Fruit fly (Drosophila melanogaster) whole organism, wandering third instar larva: Measurements from ENCODE around the gene CycE.

Experiments
- Abd-B ChIP-seq: fragments of >200 bp; optimal IDR thresholded peaks from 2 replicates; lab custom pipeline; 2017; ENCODE audit warnings: missing biosample characterization, missing genetic modification characterization
- Hr78 ChIP-seq: fragments of >200 bp; optimal IDR thresholded peaks from 2 replicates; lab custom pipeline; 2017; ENCODE audit warnings: missing biosample characterization, missing genetic modification characterization
- Mio ChIP-seq: sonication (Bioruptor generic); optimal IDR thresholded peaks from 2 replicates; lab custom pipeline; 2016; ENCODE audit warnings: missing biosample characterization, missing genetic modification characterization
- br ChIP-seq: fragments of 200-800 bp; sonication (Bioruptor generic); optimal IDR thresholded peaks from 2 replicates; lab custom pipeline; 2016; ENCODE audit warnings: missing biosample characterization, missing genetic modification characterization
- dl ChIP-seq, 2 experiments: fragments of 175-275, 200-275 bp in 1 of 2; fragments of 200-275 bp in 1 of 2; sonication (Bioruptor generic); optimal IDR thresholded peaks; lab custom pipeline; 2018; ENCODE audit warnings: mild to moderate bottlenecking in 2 of 2, missing biosample characterization in 2 of 2, missing genetic modification characterization in 2 of 2, moderate library complexity in 2 of 2; ENCODE audit not compliant: partially characterized antibody in 2 of 2, insufficient read depth in 1 of 2
- dmrt93B ChIP-seq: fragments of 200-800 bp; sonication (Bioruptor generic); optimal IDR thresholded peaks from 2 replicates; lab custom pipeline; 2018; ENCODE audit warnings: missing biosample characterization, mild to moderate bottlenecking, missing genetic modification characterization
- ey ChIP-seq: fragments of 200-800 bp; sonication (Bioruptor generic); optimal IDR thresholded peaks from 2 replicates; lab custom pipeline; 2016; ENCODE audit warnings: missing biosample characterization, missing genetic modification characterization
- fru ChIP-seq: fragments of 200-800 bp; sonication (Bioruptor generic); optimal IDR thresholded peaks from 3 replicates; lab custom pipeline; 2016; ENCODE audit warnings: missing biosample characterization, mild to moderate bottlenecking, missing genetic modification characterization
- h ChIP-seq: fragments of 200-800 bp; sonication (Bioruptor generic); optimal IDR thresholded peaks from 3 replicates; lab custom pipeline; 2016; ENCODE audit warnings: missing biosample characterization, mild to moderate bottlenecking, missing genetic modification characterization
- rgr ChIP-seq: fragments of 200-800 bp; sonication (Bioruptor generic); optimal IDR thresholded peaks from 3 replicates; lab custom pipeline; 2016; ENCODE audit warnings: missing biosample characterization, mild to moderate bottlenecking, missing genetic modification characterization
- woc ChIP-seq: sonication (Bioruptor generic); optimal IDR thresholded peaks from 2 replicates; lab custom pipeline; 2016; ENCODE audit warnings: missing biosample characterization, mild to moderate bottlenecking, missing genetic modification characterization

- no peak for TF ChIP-seq br (GFP tag; lab: Kevin White, UChicago)
- TF ChIP-seq ey (GFP tag; lab: Kevin White, UChicago), result no peak
- no peak for TF ChIP-seq Hr78 (GFP tag; lab: Kevin White, UChicago)
- no peak for TF ChIP-seq Mio
- no peak for TF ChIP-seq woc
- TF ChIP-seq h (GFP tag; lab: Kevin White, UChicago), result no peak
- no peak for TF ChIP-seq dl (GFP tag; optimal IDR thresholded peaks at IDR 0.05; lab: Kevin White, UChicago; ENCODE audit: insufficient read depth in 1 of 2, partially characterized antibody in 2 of 2)
- no peak for TF ChIP-seq rgr (GFP tag; lab: Kevin White, UChicago)
- no peak for TF ChIP-seq dmrt93B
- TF ChIP-seq fru (GFP tag; lab: Kevin White, UChicago), result no peak
- TF ChIP-seq Abd-B (GFP tag; lab: Kevin White, UChicago), result no peak
These were observed 6.5 kb downstream of the CycE start for dm6 chr2L:15741418-15741817.
